Fruit fly (Drosophila melanogaster): ENCODE data around the gene CG32681.

DNA sequence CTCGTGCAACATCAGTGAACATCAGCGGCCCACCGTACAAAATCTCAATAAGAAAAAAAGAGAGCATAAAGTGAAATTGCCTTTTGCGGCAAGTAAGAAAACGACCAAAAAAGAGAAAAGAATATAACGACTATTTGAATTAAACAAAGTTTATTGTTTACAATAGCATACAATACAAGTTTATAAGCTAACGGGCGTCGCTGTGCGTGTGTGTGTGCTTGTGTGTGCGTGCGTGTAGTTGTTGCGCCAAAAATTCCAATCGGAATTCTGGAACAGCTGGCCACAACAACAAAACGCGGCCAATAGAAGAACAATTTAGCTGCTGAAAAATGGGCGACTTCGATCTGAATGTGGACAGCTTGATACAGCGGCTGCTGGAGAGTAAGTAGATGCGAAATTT lies 5.0 kb upstream of the CG32681 start:
- no peak for TF ChIP-seq h (optimal IDR thresholded peaks at IDR 0.05)
- no peak for TF ChIP-seq ttk (optimal IDR thresholded peaks at IDR 0.05)
- TF ChIP-seq Myc (optimal IDR thresholded peaks at IDR 0.05), result no peak
